Fruit fly (Drosophila melanogaster): Measurements from ENCODE around the gene CG8664.

CG8664 gene

dm6 chrX:17305544-17305943 is 23.0 kb upstream of the CG8664 start (continued):
- TF ChIP-seq CG13775 (GFP tag; optimal IDR thresholded peaks at IDR 0.05) (no peak), H15 (GFP tag; IDR thresholded peaks at IDR 0.05) (no peak), tio (GFP tag; optimal IDR thresholded peaks at IDR 0.05) (no peak), Ets97D (GFP tag; optimal IDR thresholded peaks at IDR 0.05) (peak; percentile 89), Hmr (GFP tag; optimal IDR thresholded peaks at IDR 0.05) (peak; percentile 59), Optix (GFP tag; IDR thresholded peaks at IDR 0.05) (no peak), CG11696 (GFP tag; IDR thresholded peaks at IDR 0.05) (no peak), p53 (GFP tag; optimal IDR thresholded peaks at IDR 0.05) (no peak), Jarid2 (GFP tag; optimal IDR thresholded peaks at IDR 0.05) (no peak), cwo (GFP tag; optimal IDR thresholded peaks at IDR 0.05) (peak; percentile 81), CG12659 (GFP tag; optimal IDR thresholded peaks at IDR 0.05) (peak; percentile 56), az2 (GFP tag; optimal IDR thresholded peaks at IDR 0.05) (no peak), repo (GFP tag; optimal IDR thresholded peaks at IDR 0.05) (no peak), ato (GFP tag; IDR thresholded peaks at IDR 0.05; ENCODE audit: partially characterized antibody) (peak; percentile 63), disco-r (GFP tag; optimal IDR thresholded peaks at IDR 0.05) (no peak), CG8290 (GFP tag; optimal IDR thresholded peaks at IDR 0.05) (no peak), CG8290 (tag; optimal IDR thresholded peaks at IDR 0.05) (peak in 1 of 2 experiments; percentile 66), CG2116 (GFP tag; optimal IDR thresholded peaks at IDR 0.05) (peak; percentile 21), zen2 (GFP tag; IDR thresholded peaks at IDR 0.05; ENCODE audit: partially characterized antibody) (peak; percentile 68), trem (tag; optimal IDR thresholded peaks at IDR 0.05) (peak; percentile 54), CG12071 (GFP tag; optimal IDR thresholded peaks at IDR 0.05) (no peak), Adf1 (GFP tag; IDR thresholded peaks at IDR 0.05) (no peak), pzg (GFP tag; optimal IDR thresholded peaks at IDR 0.05) (peak; percentile 89), vfl (GFP tag; optimal IDR thresholded peaks at IDR 0.05) (no peak), CG4404 (GFP tag; IDR thresholded peaks at IDR 0.05) (no peak), grau (tag; optimal IDR thresholded peaks at IDR 0.05) (peak; percentile 2), HmgZ (tag; optimal IDR thresholded peaks at IDR 0.05) (peak; percentile 64), pros (GFP tag; optimal IDR thresholded peaks at IDR 0.05) (no peak), HLH3B (GFP tag; IDR thresholded peaks at IDR 0.05) (no peak), Trl (optimal IDR thresholded peaks at IDR 0.05) (peak in 1 of 2 experiments; percentile 2), Trl (GFP tag; optimal IDR thresholded peaks at IDR 0.05) (no peak), Vsx1 (GFP tag; optimal IDR thresholded peaks at IDR 0.05) (peak; percentile 66), Opbp (GFP tag; IDR thresholded peaks at IDR 0.05; ENCODE audit: partially characterized antibody) (peak; percentile 61; the same call in 2 of the 3 replicates), CG4820 (GFP tag; optimal IDR thresholded peaks at IDR 0.05) (no peak), Hr78 (GFP tag; optimal IDR thresholded peaks at IDR 0.05) (no peak), vvl (GFP tag; IDR thresholded peaks at IDR 0.05) (peak; percentile 90), Atf-2 (GFP tag; optimal IDR thresholded peaks at IDR 0.05) (no peak), CG7987 (GFP tag; optimal IDR thresholded peaks at IDR 0.05) (no peak), so (GFP tag; IDR thresholded peaks at IDR 0.05) (no peak), CG4730 (GFP tag; IDR thresholded peaks at IDR 0.05) (no peak), Spps (tag; optimal IDR thresholded peaks at IDR 0.05) (no peak), Med (GFP tag) (peak; percentile 67), prd (optimal IDR thresholded peaks at IDR 0.05) (no peak), prd (GFP tag; IDR thresholded peaks at IDR 0.05) (no peak), zfh2 (GFP tag; optimal IDR thresholded peaks at IDR 0.05) (no peak), stwl (tag; optimal IDR thresholded peaks at IDR 0.05) (peak; percentile 100), CG15514 (GFP tag; optimal IDR thresholded peaks at IDR 0.05) (peak; percentile 50), ham (GFP tag; IDR thresholded peaks at IDR 0.05) (no peak), pan (optimal IDR thresholded peaks at IDR 0.05) (no peak), pan (GFP tag; optimal IDR thresholded peaks at IDR 0.05 in 1 of 2, IDR thresholded peaks at IDR 0.05 in 1 of 2) (no peak), Scr (GFP tag; IDR thresholded peaks at IDR 0.05; ENCODE audit: partially characterized antibody) (peak; percentile 47), Ravus (GFP tag; IDR thresholded peaks at IDR 0.05) (no peak)
